Fruit fly (Drosophila melanogaster) whole organism, embryonic: ENCODE measurements around the gene Irc.

ENCODE experiments used
- CG10147 ChIP-seq: fragments of 200-800 bp; sonication (Bioruptor generic); optimal IDR thresholded peaks from 2 replicates; lab custom pipeline; 2019; ENCODE audit warnings: missing biosample characterization, mild to moderate bottlenecking, missing genetic modification characterization, moderate library complexity
- CG1832 ChIP-seq: fragments of 200-800 bp; sonication (Bioruptor generic); optimal IDR thresholded peaks from 2 replicates; lab custom pipeline; 2017; ENCODE audit warnings: missing biosample characterization, mild to moderate bottlenecking, missing genetic modification characterization, inconsistent platforms
- CG34224 ChIP-seq: fragments of 200-800 bp; sonication (Bioruptor generic); IDR thresholded peaks from 3 replicates; pipeline ENCODE4 v1.3.6; 2022; ENCODE audit warnings: missing biosample characterization, missing genetic modification characterization; ENCODE audit not compliant: partially characterized antibody
- Drgx ChIP-seq: fragments of 200-800 bp; sonication (Bioruptor generic); IDR thresholded peaks from 2 replicates; pipeline ENCODE4 v1.3.6; 2022; ENCODE audit warnings: missing biosample characterization, missing genetic modification characterization
- Fer3 ChIP-seq: fragments of 200-800 bp; sonication (Bioruptor generic); optimal IDR thresholded peaks from 2 replicates; lab custom pipeline; 2018; ENCODE audit warnings: missing biosample characterization, mild to moderate bottlenecking, missing genetic modification characterization, moderate library complexity
- Hmr ChIP-seq: fragments of 200-800 bp; sonication (Bioruptor generic); optimal IDR thresholded peaks from 3 replicates; lab custom pipeline; 2017; ENCODE audit warnings: mild to moderate bottlenecking, missing biosample characterization, missing genetic modification reagents, missing genetic modification characterization
- Ravus ChIP-seq: fragments of 200-800 bp; sonication (Bioruptor generic); IDR thresholded peaks from 2 replicates; pipeline ENCODE4 v1.3.6; 2022; ENCODE audit warnings: missing biosample characterization, missing genetic modification characterization
- Six4 ChIP-seq: fragments of 200-800 bp; sonication (Bioruptor generic); optimal IDR thresholded peaks from 2 replicates; lab custom pipeline; 2016; ENCODE audit warnings: missing biosample characterization, missing genetic modification characterization
- en ChIP-seq: fragments of 200-800 bp; sonication (Bioruptor generic); optimal IDR thresholded peaks from 2 replicates; lab custom pipeline; 2016; ENCODE audit warnings: missing biosample characterization, missing genetic modification characterization
- grn ChIP-seq: fragments of 200-800 bp; sonication (Bioruptor generic); optimal IDR thresholded peaks from 3 replicates; lab custom pipeline; 2017; ENCODE audit warnings: missing biosample characterization, missing genetic modification characterization
- gro ChIP-seq: fragments of 200-800 bp; sonication (Bioruptor generic); optimal IDR thresholded peaks from 2 replicates; lab custom pipeline; 2016; ENCODE audit warnings: missing biosample characterization, missing genetic modification characterization
- wdn ChIP-seq: fragments of 200-800 bp; sonication (Bioruptor generic); IDR thresholded peaks from 2 replicates; pipeline ENCODE4 v1.3.6; 2022; ENCODE audit warnings: missing biosample characterization, missing genetic modification characterization

DNA sequence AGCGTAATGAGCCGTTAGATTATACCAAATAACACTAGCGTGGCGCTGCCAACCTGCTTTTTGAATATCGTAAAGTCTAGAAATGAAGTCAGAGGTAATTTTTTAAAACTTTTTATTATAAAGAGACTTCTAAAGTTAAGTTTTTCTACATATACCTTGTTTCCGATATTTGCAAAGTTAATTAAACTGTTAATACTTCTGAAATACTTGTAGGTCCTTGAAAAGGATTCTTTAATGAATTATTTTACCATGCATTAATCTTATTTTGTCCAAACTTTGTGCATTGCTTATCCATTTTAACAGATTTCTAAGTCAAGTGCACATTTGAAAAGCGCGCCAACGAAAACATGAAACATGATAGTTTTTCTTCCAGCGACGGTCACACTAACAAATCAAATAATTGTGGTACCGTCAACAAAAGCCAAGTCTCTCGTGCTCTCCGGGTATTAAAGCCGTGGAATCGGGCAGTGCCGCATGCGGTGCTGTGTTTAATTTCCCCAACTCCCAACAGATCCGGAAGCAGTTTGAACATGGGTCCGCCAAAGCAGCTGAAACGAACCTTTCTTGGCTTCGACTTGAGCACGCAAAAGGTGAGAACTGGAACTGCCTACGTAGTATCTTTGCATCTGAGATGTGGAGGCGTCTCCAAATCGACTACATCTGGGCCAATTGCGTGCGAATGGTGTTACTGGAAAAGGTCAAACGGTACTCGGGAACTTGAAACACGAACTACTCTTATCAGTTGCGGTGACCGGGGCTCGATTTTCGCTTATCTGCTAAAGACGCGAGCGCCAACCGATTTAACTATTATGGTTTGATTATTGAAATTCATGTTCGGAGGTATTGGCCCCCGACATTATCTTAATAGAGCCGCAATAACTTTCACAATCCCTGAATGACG is 6.4 kb upstream of the Irc start, which contains the start of the genes EMC2A and CG3534:
- no peak for TF ChIP-seq en
- TF ChIP-seq Fer3 (tag; lab: Kevin White, UChicago) = no peak
- no peak for TF ChIP-seq CG10147 (GFP tag; lab: Kevin White, UChicago)
- peak; percentile 12 for TF ChIP-seq grn (GFP tag; lab: Kevin White, UChicago)
- no peak for TF ChIP-seq wdn (GFP tag; lab: Robert Waterston, UW)
- TF ChIP-seq CG34224 = no peak
- TF ChIP-seq CG1832 = no peak
- TF ChIP-seq Ravus = no peak
- TF ChIP-seq Drgx (GFP tag; lab: Robert Waterston, UW) = 0 out of 2 replicates have a peak, but pooled peaks have one; percentile 31
- TF ChIP-seq gro (GFP tag; lab: Kevin White, UChicago) = no peak
- TF ChIP-seq Hmr (GFP tag; lab: Kevin White, UChicago) = peak; percentile 22
- peak; percentile 24 for TF ChIP-seq Six4 (GFP tag; lab: Kevin White, UChicago)
